Worm (Caenorhabditis elegans): ENCODE measurements around the gene fipr-8.

fipr-8 gene

DNA sequence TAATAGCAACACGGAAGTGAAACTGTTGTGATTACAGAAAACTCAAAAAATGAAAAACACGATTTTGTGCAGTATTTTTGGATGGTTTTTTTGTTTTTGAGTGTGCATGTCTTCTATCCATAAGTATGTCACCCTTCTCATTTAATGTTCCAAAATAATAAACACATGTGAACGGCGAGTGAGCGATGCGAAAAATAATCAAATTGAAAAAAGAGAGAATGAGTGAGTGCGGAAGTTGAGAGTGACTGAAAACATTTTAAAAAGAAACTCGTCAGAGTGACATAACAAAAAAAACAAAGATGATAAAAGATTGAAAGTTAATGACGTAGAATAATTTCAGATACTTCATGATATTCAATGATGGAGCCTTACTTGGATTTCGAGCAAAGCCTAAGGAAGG is 9.8 kb upstream of the fipr-8 start:
- no peak for TF ChIP-seq hmg-4 (GFP tag; optimal IDR thresholded peaks at IDR 0.05)
- TF ChIP-seq tbx-11 (GFP tag; IDR thresholded peaks at IDR 0.05) = no peak
- TF ChIP-seq flt-1 (GFP tag; IDR thresholded peaks at IDR 0.05) = no peak
- TF ChIP-seq F13C5.2 (tag; optimal IDR thresholded peaks at IDR 0.05) = no peak
- TF ChIP-seq tra-4 (tag; optimal IDR thresholded peaks at IDR 0.05) = no peak
- TF ChIP-seq ceh-36 (tag; optimal IDR thresholded peaks at IDR 0.05) = no peak
- no peak for TF ChIP-seq hmbx-1 (tag; optimal IDR thresholded peaks at IDR 0.05)
- no peak for TF ChIP-seq ama-1 (optimal IDR thresholded peaks at IDR 0.05)
- TF ChIP-seq hnd-1 (tag; optimal IDR thresholded peaks at IDR 0.05) = no peak
- no peak for TF ChIP-seq ceh-13 (GFP tag; optimal IDR thresholded peaks at IDR 0.05)
- TF ChIP-seq ets-7 (tag; optimal IDR thresholded peaks at IDR 0.05) = no peak
- TF ChIP-seq scrt-1 (GFP tag; IDR thresholded peaks at IDR 0.05) = no peak
- no peak for TF ChIP-seq aly-1 (tag; optimal IDR thresholded peaks at IDR 0.05)

DNA sequence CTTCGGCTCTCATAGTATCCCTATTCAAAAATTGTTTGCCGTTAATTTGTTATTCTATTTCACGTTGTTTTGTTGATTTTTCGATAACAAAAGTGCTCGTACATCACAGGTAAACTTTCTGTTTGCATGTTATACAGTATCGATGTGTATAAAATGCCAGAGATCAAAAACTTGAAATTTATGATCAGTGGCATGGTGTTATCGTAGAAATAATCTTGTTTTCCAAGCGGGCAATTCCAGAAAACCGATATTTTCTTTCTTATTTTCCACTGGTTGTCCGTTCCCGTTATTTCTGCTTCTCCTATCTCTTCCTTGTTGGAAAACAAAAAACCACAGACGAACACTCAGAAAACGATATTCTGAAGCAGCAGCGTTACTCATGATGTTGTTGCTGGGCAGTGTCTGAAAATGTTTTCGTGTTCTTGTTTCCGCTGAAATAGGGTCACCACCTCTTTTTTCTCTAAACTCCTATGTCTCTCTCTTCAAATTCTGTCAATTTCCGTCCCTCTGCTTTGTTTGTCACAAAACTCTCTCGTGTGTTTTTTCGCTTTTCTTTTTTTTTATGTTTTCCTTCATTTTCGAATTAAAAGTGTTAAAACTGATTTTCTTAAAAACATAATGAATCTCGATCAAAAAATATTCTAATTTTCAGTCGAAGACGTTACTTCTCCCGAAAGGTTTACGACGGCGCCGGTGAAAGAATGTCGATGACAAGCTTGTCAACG is 8.7 kb upstream of the fipr-8 start, which contains the start of gene akt-1:
TSS of gene akt-1 (plus strand) at position 651 of the 725 bp plus-strand sequence.
- TF ChIP-seq tbx-37 (GFP tag; conservative IDR thresholded peaks at IDR 0.05) (no peak), hmg-4 (GFP tag; optimal IDR thresholded peaks at IDR 0.05) (no peak), tra-4 (tag; optimal IDR thresholded peaks at IDR 0.05) (no peak), F13C5.2 (tag; optimal IDR thresholded peaks at IDR 0.05) (no peak), aly-1 (tag; optimal IDR thresholded peaks at IDR 0.05) (no peak), hnd-1 (tag; optimal IDR thresholded peaks at IDR 0.05) (no peak), ama-1 (optimal IDR thresholded peaks at IDR 0.05) (no peak), ceh-13 (GFP tag; optimal IDR thresholded peaks at IDR 0.05) (no peak), hmbx-1 (tag; optimal IDR thresholded peaks at IDR 0.05) (no peak), tbx-11 (GFP tag; IDR thresholded peaks at IDR 0.05) (no peak), scrt-1 (GFP tag; IDR thresholded peaks at IDR 0.05) (no peak), flt-1 (GFP tag; IDR thresholded peaks at IDR 0.05) (no peak), sea-1 (GFP tag; conservative IDR thresholded peaks at IDR 0.05) (no peak)

DNA sequence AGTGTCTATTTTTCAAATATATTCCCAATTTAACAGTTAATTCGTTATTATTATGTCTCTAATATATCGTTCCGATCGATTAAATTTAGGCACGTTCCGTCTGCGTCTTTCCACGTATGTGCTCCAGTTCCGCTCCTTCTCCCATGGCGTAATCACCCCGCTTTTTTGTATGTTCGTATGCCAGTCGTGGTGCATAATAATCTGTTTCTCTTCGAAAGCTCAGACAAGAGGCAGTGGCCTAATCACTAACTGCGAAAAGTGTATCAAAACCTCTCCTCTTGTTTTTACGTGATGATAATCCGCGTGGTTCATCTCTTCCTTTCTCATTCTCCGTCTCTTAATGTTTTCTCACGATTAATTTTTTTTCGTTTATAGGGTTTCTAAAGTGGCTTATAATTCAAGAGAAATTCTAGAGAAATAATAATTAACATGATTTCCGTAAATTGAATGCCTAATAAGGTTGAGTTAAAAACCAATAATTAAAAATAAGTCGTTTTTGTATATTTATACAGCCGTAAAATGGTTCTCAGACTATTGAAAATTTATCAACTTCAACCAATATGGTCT is 8.0 kb upstream of the fipr-8 start:
- TF ChIP-seq pes-1 (GFP tag; IDR thresholded peaks at IDR 0.05) = no peak
- TF ChIP-seq scrt-1 (GFP tag; IDR thresholded peaks at IDR 0.05) = no peak
- TF ChIP-seq aly-1 (tag; optimal IDR thresholded peaks at IDR 0.05) = no peak
- TF ChIP-seq sea-1 (GFP tag; conservative IDR thresholded peaks at IDR 0.05) = no peak
- TF ChIP-seq hmg-4 (GFP tag; optimal IDR thresholded peaks at IDR 0.05) = no peak
- TF ChIP-seq B0310.2 (tag; optimal IDR thresholded peaks at IDR 0.05) = no peak
- TF ChIP-seq hmbx-1 (tag; optimal IDR thresholded peaks at IDR 0.05) = no peak
- TF ChIP-seq ceh-36 (tag; optimal IDR thresholded peaks at IDR 0.05) = no peak
- TF ChIP-seq flt-1 (GFP tag; IDR thresholded peaks at IDR 0.05) = no peak
- TF ChIP-seq tra-4 (tag; optimal IDR thresholded peaks at IDR 0.05) = no peak
- no peak for TF ChIP-seq F13C5.2 (tag; optimal IDR thresholded peaks at IDR 0.05)

DNA sequence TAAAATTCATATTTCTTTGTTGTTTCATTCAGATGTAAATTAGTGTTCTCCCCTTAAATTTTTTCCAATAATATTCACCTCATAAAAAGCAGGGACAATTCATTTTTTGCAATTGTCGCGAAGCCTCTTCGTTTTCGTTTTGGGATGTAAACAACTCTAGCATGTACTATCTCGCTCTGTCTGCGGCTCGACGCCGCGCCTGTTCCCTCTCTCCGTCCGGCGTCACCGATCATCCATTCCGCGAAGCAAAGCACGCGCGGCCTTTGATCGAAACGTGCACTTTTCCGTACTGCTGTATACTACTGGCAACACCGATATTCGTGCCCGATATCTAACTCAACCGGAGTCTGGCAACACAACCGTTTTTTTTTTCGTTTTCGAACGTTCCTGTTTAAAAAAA is 7.2 kb upstream of the fipr-8 start:
- TF ChIP-seq B0310.2 (tag; optimal IDR thresholded peaks at IDR 0.05) = no peak

DNA sequence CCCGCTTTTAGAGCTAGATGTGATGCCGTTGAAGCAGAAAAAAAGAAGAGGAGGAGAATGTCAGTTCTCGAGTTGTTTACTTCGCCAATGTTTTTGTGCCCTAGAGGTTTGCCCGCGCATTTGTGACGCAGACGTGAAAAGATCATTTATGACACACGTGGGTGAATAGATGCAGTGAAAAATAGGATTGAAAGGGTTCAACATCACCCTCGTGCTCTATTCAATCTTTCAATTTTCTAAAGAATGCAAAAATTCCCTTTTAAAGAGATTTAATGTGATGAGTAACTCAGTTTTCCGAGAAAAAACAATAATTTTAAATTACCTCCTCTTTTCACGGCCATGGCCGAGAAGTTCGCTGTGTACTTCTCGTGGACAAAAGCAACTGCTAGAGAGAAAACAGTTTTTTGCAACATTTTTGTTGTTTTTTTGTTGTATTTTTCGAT is 6.7 kb upstream of the fipr-8 start:
- no peak for TF ChIP-seq aly-1 (tag; optimal IDR thresholded peaks at IDR 0.05)
- TF ChIP-seq B0310.2 (tag; optimal IDR thresholded peaks at IDR 0.05) = no peak
- no peak for TF ChIP-seq tbx-37 (GFP tag; conservative IDR thresholded peaks at IDR 0.05)
- TF ChIP-seq tra-4 (tag; optimal IDR thresholded peaks at IDR 0.05) = no peak
- no peak for TF ChIP-seq sea-1 (GFP tag; conservative IDR thresholded peaks at IDR 0.05)
- TF ChIP-seq ceh-36 (tag; optimal IDR thresholded peaks at IDR 0.05) = no peak
- TF ChIP-seq pes-1 (GFP tag; IDR thresholded peaks at IDR 0.05) = no peak
- no peak for TF ChIP-seq ets-7 (tag; optimal IDR thresholded peaks at IDR 0.05)
- no peak for TF ChIP-seq scrt-1 (GFP tag; IDR thresholded peaks at IDR 0.05)
- no peak for TF ChIP-seq hnd-1 (tag; optimal IDR thresholded peaks at IDR 0.05)
- no peak for TF ChIP-seq tbx-11 (GFP tag; IDR thresholded peaks at IDR 0.05)
- TF ChIP-seq ceh-13 (GFP tag; optimal IDR thresholded peaks at IDR 0.05) = no peak
- TF ChIP-seq hmg-4 (GFP tag; optimal IDR thresholded peaks at IDR 0.05) = no peak
- no peak for TF ChIP-seq flt-1 (GFP tag; IDR thresholded peaks at IDR 0.05)
- TF ChIP-seq F13C5.2 (tag; optimal IDR thresholded peaks at IDR 0.05) = no peak
- TF ChIP-seq hmbx-1 (tag; optimal IDR thresholded peaks at IDR 0.05) = no peak
- TF ChIP-seq ama-1 (optimal IDR thresholded peaks at IDR 0.05) = no peak

DNA sequence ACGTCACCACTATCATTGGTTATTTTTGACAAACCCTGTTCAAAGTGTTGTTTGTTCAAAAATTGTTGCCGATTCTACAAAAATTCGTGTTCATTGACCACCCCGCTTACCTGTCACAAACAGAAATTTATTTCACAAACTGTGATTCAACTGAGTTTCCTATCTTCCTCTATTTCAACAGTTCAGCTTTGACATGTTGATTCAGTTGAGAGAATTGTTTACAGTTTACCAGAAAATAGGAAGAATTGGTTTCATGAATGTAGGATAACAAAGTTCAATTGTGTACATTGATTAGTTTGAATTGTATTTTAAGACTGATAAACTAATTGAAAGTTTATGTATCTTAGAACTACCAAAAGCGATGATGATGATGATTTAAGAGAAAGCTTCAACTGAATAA is 5.9 kb upstream of the fipr-8 start:
- no peak for TF ChIP-seq ceh-36 (tag; optimal IDR thresholded peaks at IDR 0.05)
- no peak for TF ChIP-seq tbx-37 (GFP tag; conservative IDR thresholded peaks at IDR 0.05)
- TF ChIP-seq hmg-4 (GFP tag; optimal IDR thresholded peaks at IDR 0.05) = no peak
- no peak for TF ChIP-seq pes-1 (GFP tag; IDR thresholded peaks at IDR 0.05)
- no peak for TF ChIP-seq F13C5.2 (tag; optimal IDR thresholded peaks at IDR 0.05)
- TF ChIP-seq sea-1 (GFP tag; conservative IDR thresholded peaks at IDR 0.05) = no peak
- TF ChIP-seq flt-1 (GFP tag; IDR thresholded peaks at IDR 0.05) = no peak
- no peak for TF ChIP-seq ceh-13 (GFP tag; optimal IDR thresholded peaks at IDR 0.05)
- no peak for TF ChIP-seq hnd-1 (tag; optimal IDR thresholded peaks at IDR 0.05)

DNA sequence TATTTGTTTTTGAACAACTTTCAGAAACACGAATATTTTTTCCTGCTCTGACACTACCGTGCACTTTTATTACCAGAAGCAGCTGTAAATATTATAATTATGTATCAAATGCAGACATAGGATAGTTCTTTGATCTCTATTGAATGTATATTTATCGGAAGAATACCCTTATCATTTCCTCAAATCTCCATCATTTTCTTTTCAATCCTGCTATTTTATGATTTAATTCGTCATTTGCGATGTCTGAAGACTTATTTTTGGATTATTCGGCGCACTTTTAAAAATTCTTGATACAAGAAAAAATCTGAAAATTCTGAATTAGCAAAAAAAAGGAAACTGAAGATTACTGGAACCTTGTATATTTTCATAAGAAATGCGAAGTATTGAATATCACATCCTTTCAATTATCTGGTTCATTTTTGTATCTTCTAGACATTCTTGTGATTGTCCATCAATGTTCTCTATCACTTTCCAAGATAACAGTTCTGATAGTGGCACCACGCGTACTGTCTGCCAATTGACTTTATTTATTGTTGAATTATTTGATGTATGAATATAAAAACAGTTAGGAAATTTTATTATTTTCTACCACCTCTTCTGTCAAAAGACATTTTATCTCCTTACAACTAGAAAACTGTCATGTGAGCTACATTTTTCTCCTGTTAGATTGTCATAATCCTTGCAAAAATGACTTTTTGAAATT is 4.4 kb upstream of the fipr-8 start:
- TF ChIP-seq B0310.2 (tag; optimal IDR thresholded peaks at IDR 0.05) (no peak), sea-1 (GFP tag; conservative IDR thresholded peaks at IDR 0.05) (no peak), ceh-13 (GFP tag; optimal IDR thresholded peaks at IDR 0.05) (no peak), hnd-1 (tag; optimal IDR thresholded peaks at IDR 0.05) (no peak), pes-1 (GFP tag; IDR thresholded peaks at IDR 0.05) (no peak), ceh-36 (tag; optimal IDR thresholded peaks at IDR 0.05) (no peak), ama-1 (optimal IDR thresholded peaks at IDR 0.05) (no peak), flt-1 (GFP tag; IDR thresholded peaks at IDR 0.05) (no peak), tbx-37 (GFP tag; conservative IDR thresholded peaks at IDR 0.05) (no peak), tra-4 (tag; optimal IDR thresholded peaks at IDR 0.05) (no peak), tbx-11 (GFP tag; IDR thresholded peaks at IDR 0.05) (no peak), F13C5.2 (tag; optimal IDR thresholded peaks at IDR 0.05) (no peak), scrt-1 (GFP tag; IDR thresholded peaks at IDR 0.05) (no peak), hmg-4 (GFP tag; optimal IDR thresholded peaks at IDR 0.05) (no peak), aly-1 (tag; optimal IDR thresholded peaks at IDR 0.05) (no peak), hmbx-1 (tag; optimal IDR thresholded peaks at IDR 0.05) (no peak)
